Worm (Caenorhabditis elegans): Measurements from ENCODE around the gene byn-1.

Gene byn-1

DNA sequence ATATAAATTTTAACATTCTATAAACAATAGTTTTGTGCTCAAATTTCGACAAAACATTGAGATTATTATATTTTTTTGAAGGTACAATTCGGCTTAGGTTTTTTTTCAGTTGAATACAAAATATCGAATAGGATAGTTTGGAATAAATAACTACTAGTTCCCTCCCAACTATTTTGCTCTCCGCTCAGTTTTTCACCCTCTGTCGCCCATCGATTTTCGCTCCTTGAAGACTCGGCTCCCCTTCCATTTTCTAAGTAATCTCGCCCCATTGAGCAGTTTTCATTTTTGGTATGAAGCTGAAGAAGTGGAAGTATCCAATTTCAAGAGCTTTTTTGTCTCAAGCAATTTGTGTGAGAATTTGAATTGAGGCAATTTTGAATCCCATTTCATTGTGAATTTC, 41.9 kb downstream of the byn-1 start, which contains the start of gene F31E3.2:
Gene F31E3.2, plus strand, starts transcription at position 301 of the 400 bp plus-strand sequence.
- TF ChIP-seq fos-1 (tag; optimal IDR thresholded peaks at IDR 0.05) = no peak
- TF ChIP-seq lsy-2 (tag; optimal IDR thresholded peaks at IDR 0.05) = peak in 1 of 2 experiments; percentile 9

DNA sequence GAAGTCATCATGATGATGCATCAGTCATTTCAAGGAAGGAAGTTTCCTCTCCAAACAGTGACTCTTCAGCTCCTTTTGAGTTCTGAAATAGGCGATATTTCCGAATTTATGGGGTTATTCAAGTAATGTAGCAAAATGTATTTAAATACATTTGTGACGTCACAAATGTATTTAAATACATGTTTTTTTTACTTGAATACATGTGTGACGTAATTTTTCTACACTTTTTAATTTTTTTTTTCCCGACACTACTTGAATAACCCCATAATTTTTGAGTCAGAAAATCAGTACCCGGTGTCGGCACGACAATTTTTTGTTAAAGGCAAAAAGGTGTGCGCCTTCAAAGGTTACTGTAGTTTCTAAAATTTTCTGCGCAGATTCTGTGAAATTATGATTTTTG, 43.2 kb downstream of the byn-1 start:
- no peak for TF ChIP-seq pag-3 (tag; optimal IDR thresholded peaks at IDR 0.05; ENCODE audit: borderline replicate concordance, insufficient read depth)
- TF ChIP-seq lir-3 (tag; optimal IDR thresholded peaks at IDR 0.05; ENCODE audit: poor library complexity) = no peak
- TF ChIP-seq lin-13 (GFP tag; optimal IDR thresholded peaks at IDR 0.05) = no peak
- no peak for TF ChIP-seq ceh-90 (tag; optimal IDR thresholded peaks at IDR 0.05)
- no peak for TF ChIP-seq sup-37 (GFP tag; optimal IDR thresholded peaks at IDR 0.05)
- TF ChIP-seq nhr-20 (tag; optimal IDR thresholded peaks at IDR 0.05) = no peak
- no peak for TF ChIP-seq efl-1 (optimal IDR thresholded peaks at IDR 0.05)
- no peak for TF ChIP-seq efl-1 (GFP tag; optimal IDR thresholded peaks at IDR 0.05 in 1 of 2)
- no peak for TF ChIP-seq nhr-76 (tag; optimal IDR thresholded peaks at IDR 0.05)
- no peak for TF ChIP-seq irx-1 (tag; optimal IDR thresholded peaks at IDR 0.05)
- TF ChIP-seq mdl-1 (tag; optimal IDR thresholded peaks at IDR 0.05) = no peak
- no peak for TF ChIP-seq hlh-4 (tag; optimal IDR thresholded peaks at IDR 0.05)
- TF ChIP-seq tbx-2 (tag; optimal IDR thresholded peaks at IDR 0.05) = no peak
- TF ChIP-seq lin-35 (GFP tag; optimal IDR thresholded peaks at IDR 0.05) = no peak
- no peak for TF ChIP-seq ztf-11 (tag; optimal IDR thresholded peaks at IDR 0.05)
- TF ChIP-seq mep-1 (tag; optimal IDR thresholded peaks at IDR 0.05) = no peak
- no peak for TF ChIP-seq elt-2 (tag; optimal IDR thresholded peaks at IDR 0.05)
- no peak for TF ChIP-seq ceh-8 (GFP tag; optimal IDR thresholded peaks at IDR 0.05)
- no peak for TF ChIP-seq pax-3 (tag; optimal IDR thresholded peaks at IDR 0.05)
- TF ChIP-seq nhr-84 (tag; optimal IDR thresholded peaks at IDR 0.05) = no peak

DNA sequence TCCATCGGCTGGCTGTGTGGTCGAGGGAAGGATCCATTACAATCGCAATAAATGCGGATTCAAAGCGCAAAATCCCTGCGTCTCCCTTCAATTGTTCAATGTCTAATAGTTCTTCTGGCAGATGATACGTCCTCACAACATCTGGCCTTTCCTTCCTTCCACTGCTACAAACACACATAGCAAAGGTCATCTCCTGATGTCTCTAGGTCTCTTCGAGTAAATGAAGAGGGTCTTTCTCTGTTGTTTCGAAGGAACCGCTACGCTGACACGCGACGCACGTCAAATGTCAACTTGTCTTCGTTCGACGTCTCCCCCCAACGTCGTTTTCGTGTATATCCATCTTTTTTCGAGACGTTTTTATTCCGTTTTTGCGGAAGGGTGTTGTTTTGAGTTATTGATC, 47.1 kb downstream of the byn-1 start:
- no peak for TF ChIP-seq Y116A8C.19 (tag; optimal IDR thresholded peaks at IDR 0.05; ENCODE audit: borderline replicate concordance)
- no peak for TF ChIP-seq lin-39 (tag; optimal IDR thresholded peaks at IDR 0.05)
- no peak for TF ChIP-seq sptf-1 (tag; optimal IDR thresholded peaks at IDR 0.05)
- TF ChIP-seq aly-2 (tag; optimal IDR thresholded peaks at IDR 0.05) = peak; percentile 11
- TF ChIP-seq sox-4 (tag; optimal IDR thresholded peaks at IDR 0.05) = no peak
- no peak for TF ChIP-seq vab-15 (tag; optimal IDR thresholded peaks at IDR 0.05)
- TF ChIP-seq efl-3 (GFP tag; optimal IDR thresholded peaks at IDR 0.05) = no peak
- TF ChIP-seq unc-130 (tag; optimal IDR thresholded peaks at IDR 0.05) = peak; percentile 75
- peak; percentile 91 for TF ChIP-seq lin-14 (GFP tag; optimal IDR thresholded peaks at IDR 0.05)
- no peak for TF ChIP-seq nhr-76 (tag; optimal IDR thresholded peaks at IDR 0.05)
- peak; percentile 69 for TF ChIP-seq lin-13 (GFP tag; optimal IDR thresholded peaks at IDR 0.05)
- no peak for TF ChIP-seq alr-1 (tag; optimal IDR thresholded peaks at IDR 0.05; ENCODE audit: borderline replicate concordance)
- TF ChIP-seq swsn-7 (tag; optimal IDR thresholded peaks at IDR 0.05) = peak; percentile 60
- peak; percentile 3 for TF ChIP-seq skn-1 (tag; optimal IDR thresholded peaks at IDR 0.05)
- no peak for TF ChIP-seq jun-1 (tag; optimal IDR thresholded peaks at IDR 0.05)
- TF ChIP-seq nhr-12 (tag; optimal IDR thresholded peaks at IDR 0.05) = no peak
- TF ChIP-seq nhr-85 (tag) = peak; percentile 92
- TF ChIP-seq F16B12.6 (tag; optimal IDR thresholded peaks at IDR 0.05) = no peak
- peak; percentile 71 for TF ChIP-seq nhr-20 (tag; optimal IDR thresholded peaks at IDR 0.05)
- peak; percentile 48 to 62 for TF ChIP-seq efl-1 (optimal IDR thresholded peaks at IDR 0.05)
- peak; percentile 40 to 82 for TF ChIP-seq efl-1 (GFP tag; optimal IDR thresholded peaks at IDR 0.05 in 1 of 2)
- TF ChIP-seq irx-1 (tag; optimal IDR thresholded peaks at IDR 0.05) = no peak
- TF ChIP-seq hpl-2 (GFP tag; optimal IDR thresholded peaks at IDR 0.05) = no peak
- TF ChIP-seq unc-86 (tag; optimal IDR thresholded peaks at IDR 0.05) = peak; percentile 24
- TF ChIP-seq nhr-90 (tag; optimal IDR thresholded peaks at IDR 0.05; ENCODE audit: poor library complexity) = peak; percentile 43
- TF ChIP-seq snu-23 (GFP tag; optimal IDR thresholded peaks at IDR 0.05) = peak; percentile 87
- TF ChIP-seq nhr-77 (tag; optimal IDR thresholded peaks at IDR 0.05) = peak; percentile 47
- TF ChIP-seq ceh-8 (GFP tag; optimal IDR thresholded peaks at IDR 0.05) = no peak
- TF ChIP-seq pax-3 (tag; optimal IDR thresholded peaks at IDR 0.05) = no peak
- TF ChIP-seq ama-1 (optimal IDR thresholded peaks at IDR 0.05) = no peak
- TF ChIP-seq unc-30 (tag; optimal IDR thresholded peaks at IDR 0.05) = no peak
- no peak for TF ChIP-seq nhr-84 (tag; optimal IDR thresholded peaks at IDR 0.05)
- no peak for TF ChIP-seq C34B4.2 (tag; optimal IDR thresholded peaks at IDR 0.05)
- TF ChIP-seq zag-1 (tag; optimal IDR thresholded peaks at IDR 0.05) = no peak
- TF ChIP-seq lin-35 (GFP tag; optimal IDR thresholded peaks at IDR 0.05) = peak; percentile 43 to 72
- TF ChIP-seq blmp-1 (tag; optimal IDR thresholded peaks at IDR 0.05) = peak; percentile 92
- peak; percentile 47 for TF ChIP-seq ztf-4 (tag; optimal IDR thresholded peaks at IDR 0.05)
- TF ChIP-seq snpc-4 (tag; optimal IDR thresholded peaks at IDR 0.05) = peak; percentile 31

Measured in whole organism, L1 larva.